Fruit fly (Drosophila melanogaster): ENCODE results near the gene Rpp20.

The Rpp20 gene

DNA sequence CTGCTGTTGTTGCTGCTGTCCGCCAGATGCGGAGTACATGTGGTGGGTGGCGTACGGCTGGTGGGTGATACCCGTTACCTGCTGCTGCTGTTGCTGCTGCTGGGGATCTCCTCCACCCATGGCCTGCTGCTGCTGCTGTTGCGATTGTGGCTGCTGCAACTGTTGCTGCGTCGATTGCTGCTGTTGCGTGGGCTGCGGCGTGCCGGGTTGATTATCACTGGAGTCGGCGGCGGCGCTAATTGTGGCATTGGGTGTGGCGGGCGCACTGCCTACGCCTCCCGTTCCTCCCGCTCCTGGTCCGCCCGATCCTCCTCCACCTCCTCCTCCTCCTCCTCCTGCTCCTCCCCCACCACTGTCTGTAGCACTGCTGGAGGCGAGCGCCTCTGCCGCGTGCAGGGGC, 37.6 kb downstream of the Rpp20 start:
- TF ChIP-seq CG11617 (GFP tag; optimal IDR thresholded peaks at IDR 0.05), result no peak
- TF ChIP-seq CG14711 (tag; optimal IDR thresholded peaks at IDR 0.05), result no peak
- TF ChIP-seq CG12768 (GFP tag; optimal IDR thresholded peaks at IDR 0.05), result no peak
- TF ChIP-seq pad (GFP tag; optimal IDR thresholded peaks at IDR 0.05), result no peak
- no peak for TF ChIP-seq cnc (optimal IDR thresholded peaks at IDR 0.05)
- no peak for TF ChIP-seq kay (GFP tag; ENCODE audit: borderline replicate concordance)
- TF ChIP-seq CG5204 (GFP tag; optimal IDR thresholded peaks at IDR 0.05), result no peak
- no peak for TF ChIP-seq toe (GFP tag; optimal IDR thresholded peaks at IDR 0.05)
- no peak for TF ChIP-seq Clk (GFP tag; optimal IDR thresholded peaks at IDR 0.05)
- no peak for TF ChIP-seq CG7045 (GFP tag; optimal IDR thresholded peaks at IDR 0.05)
- TF ChIP-seq Mnt (GFP tag; optimal IDR thresholded peaks at IDR 0.05), result no peak
- TF ChIP-seq CG1620 (GFP tag; optimal IDR thresholded peaks at IDR 0.05), result no peak
- TF ChIP-seq tj (GFP tag; optimal IDR thresholded peaks at IDR 0.05), result no peak

DNA sequence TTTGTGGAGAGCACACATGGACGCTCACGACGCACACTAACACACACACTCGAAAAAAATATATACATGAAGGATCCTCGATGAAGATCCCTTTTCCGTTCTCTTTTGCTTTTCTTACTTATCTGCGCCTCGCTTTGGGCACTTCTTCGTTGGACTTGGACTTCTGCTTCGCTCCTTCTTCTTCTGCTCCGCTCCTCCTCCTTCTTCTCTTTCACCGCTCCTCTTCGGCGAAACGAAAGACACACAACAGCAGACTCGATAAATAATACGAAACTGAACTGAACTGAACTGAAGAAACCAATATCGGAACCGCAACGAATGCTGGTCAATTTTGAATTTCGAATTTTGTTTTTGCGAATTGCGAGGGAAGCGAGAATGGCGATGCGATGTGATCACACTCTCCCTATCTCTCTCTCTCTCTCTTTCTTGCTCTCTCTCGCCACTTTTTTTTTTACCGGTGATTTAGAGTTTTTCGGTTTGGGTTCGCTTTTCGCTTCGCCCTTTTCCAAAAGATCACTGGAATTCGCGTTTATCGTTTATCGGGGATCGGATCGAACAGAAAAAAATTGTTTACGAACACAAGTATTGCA, 38.6 kb downstream of the Rpp20 start:
- no peak for TF ChIP-seq bab1 (GFP tag; optimal IDR thresholded peaks at IDR 0.05)
- TF ChIP-seq pad (GFP tag; optimal IDR thresholded peaks at IDR 0.05), result peak; percentile 23

dm6 chrX:19783457-19783856, 39.2 kb downstream of the Rpp20 start, which contains the start of gene zld:
zld (minus strand) TSS chrX:19783548.
- no peak for TF ChIP-seq Hr96 (GFP tag; optimal IDR thresholded peaks at IDR 0.05)
- TF ChIP-seq Mnt (GFP tag; optimal IDR thresholded peaks at IDR 0.05), result no peak
- TF ChIP-seq CG12768 (GFP tag; optimal IDR thresholded peaks at IDR 0.05), result no peak
- TF ChIP-seq kay (GFP tag; ENCODE audit: borderline replicate concordance), result no peak
- TF ChIP-seq ovo (GFP tag; optimal IDR thresholded peaks at IDR 0.05), result no peak
- TF ChIP-seq CG11617 (GFP tag; optimal IDR thresholded peaks at IDR 0.05), result no peak
- TF ChIP-seq tj (GFP tag; optimal IDR thresholded peaks at IDR 0.05), result no peak
- TF ChIP-seq cic (GFP tag; optimal IDR thresholded peaks at IDR 0.05), result no peak
- no peak for TF ChIP-seq CG5204 (GFP tag; optimal IDR thresholded peaks at IDR 0.05)
- no peak for TF ChIP-seq CG7101 (tag; optimal IDR thresholded peaks at IDR 0.05)

dm6 chrX:19784875-19785274, 40.6 kb downstream of the Rpp20 start:
- TF ChIP-seq CG7045 (GFP tag; optimal IDR thresholded peaks at IDR 0.05), result no peak
- TF ChIP-seq cic (GFP tag; optimal IDR thresholded peaks at IDR 0.05), result no peak
- TF ChIP-seq Crg-1 (GFP tag; optimal IDR thresholded peaks at IDR 0.05), result no peak
- TF ChIP-seq tj (GFP tag; optimal IDR thresholded peaks at IDR 0.05), result no peak
- TF ChIP-seq cnc (optimal IDR thresholded peaks at IDR 0.05), result no peak
- no peak for TF ChIP-seq CG5204 (GFP tag; optimal IDR thresholded peaks at IDR 0.05)
- TF ChIP-seq CG12768 (GFP tag; optimal IDR thresholded peaks at IDR 0.05), result no peak
- no peak for TF ChIP-seq bab1 (GFP tag; optimal IDR thresholded peaks at IDR 0.05)

DNA sequence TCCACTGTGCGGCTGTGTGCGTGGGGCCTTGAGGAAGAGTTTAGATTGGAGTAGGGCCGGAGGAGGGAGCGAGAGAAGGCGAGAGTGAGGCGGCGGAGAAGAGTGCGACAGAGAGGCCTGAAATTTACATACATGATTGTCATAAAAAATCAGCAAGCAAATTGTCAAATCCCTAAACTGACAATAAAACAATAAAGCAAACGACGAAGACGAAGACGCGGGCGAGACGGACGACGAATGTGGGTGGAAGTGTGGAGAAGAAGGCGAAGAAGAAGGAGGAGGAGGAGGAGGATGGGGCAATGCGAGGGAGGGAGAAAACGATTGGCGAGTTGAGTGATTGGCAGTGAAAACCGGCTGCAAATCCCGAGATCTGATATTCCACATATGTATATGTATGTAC, 41.2 kb downstream of the Rpp20 start:
- no peak for TF ChIP-seq CG11617 (GFP tag; optimal IDR thresholded peaks at IDR 0.05)
- TF ChIP-seq CG5204 (GFP tag; optimal IDR thresholded peaks at IDR 0.05), result no peak
- no peak for TF ChIP-seq Clk (GFP tag; optimal IDR thresholded peaks at IDR 0.05)
- no peak for TF ChIP-seq cnc (optimal IDR thresholded peaks at IDR 0.05)
- no peak for TF ChIP-seq CG12768 (GFP tag; optimal IDR thresholded peaks at IDR 0.05)
- TF ChIP-seq kay (GFP tag; ENCODE audit: borderline replicate concordance), result no peak

DNA sequence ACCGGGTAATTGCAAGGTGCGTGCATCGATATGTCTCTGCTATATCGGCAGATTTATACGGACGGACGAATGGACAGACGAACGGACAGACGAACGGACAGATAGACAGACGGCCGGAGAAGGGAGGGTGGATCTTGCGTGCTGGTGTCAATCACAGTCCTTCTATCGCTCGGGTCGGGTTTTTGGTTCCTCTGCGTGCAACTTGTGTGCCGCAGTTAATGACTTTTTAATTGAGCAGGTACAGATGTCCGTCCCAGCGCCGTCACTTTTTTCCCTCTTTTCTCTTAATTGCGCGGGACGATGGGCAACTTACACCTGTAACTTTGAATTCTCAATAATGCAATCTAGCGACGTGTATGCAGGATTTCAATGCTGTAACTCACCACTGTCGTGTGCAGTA, 42.6 kb downstream of the Rpp20 start:
- no peak for TF ChIP-seq Crg-1 (GFP tag; optimal IDR thresholded peaks at IDR 0.05)
- TF ChIP-seq CG1620 (GFP tag; optimal IDR thresholded peaks at IDR 0.05), result no peak
- TF ChIP-seq cic (GFP tag; optimal IDR thresholded peaks at IDR 0.05), result no peak
- TF ChIP-seq Mnt (GFP tag; optimal IDR thresholded peaks at IDR 0.05), result no peak
- no peak for TF ChIP-seq toe (GFP tag; optimal IDR thresholded peaks at IDR 0.05)
- TF ChIP-seq bab1 (GFP tag; optimal IDR thresholded peaks at IDR 0.05), result no peak
- no peak for TF ChIP-seq cnc (optimal IDR thresholded peaks at IDR 0.05)
- no peak for TF ChIP-seq CG14711 (tag; optimal IDR thresholded peaks at IDR 0.05)
- no peak for TF ChIP-seq CG33017 (tag; optimal IDR thresholded peaks at IDR 0.05)
- no peak for TF ChIP-seq Clk (GFP tag; optimal IDR thresholded peaks at IDR 0.05)
- TF ChIP-seq Hr96 (GFP tag; optimal IDR thresholded peaks at IDR 0.05), result no peak
- TF ChIP-seq kay (GFP tag; ENCODE audit: borderline replicate concordance), result no peak
- TF ChIP-seq tj (GFP tag; optimal IDR thresholded peaks at IDR 0.05), result no peak
- TF ChIP-seq CG11617 (GFP tag; optimal IDR thresholded peaks at IDR 0.05), result no peak
- TF ChIP-seq CG12768 (GFP tag; optimal IDR thresholded peaks at IDR 0.05), result no peak
- TF ChIP-seq ovo (GFP tag; optimal IDR thresholded peaks at IDR 0.05), result no peak
- TF ChIP-seq CG7101 (tag; optimal IDR thresholded peaks at IDR 0.05), result no peak

dm6 chrX:19787921-19788620, 43.8 kb downstream of the Rpp20 start:
- TF ChIP-seq tj (GFP tag; optimal IDR thresholded peaks at IDR 0.05) (no peak), cic (GFP tag; optimal IDR thresholded peaks at IDR 0.05) (no peak), CG7101 (tag; optimal IDR thresholded peaks at IDR 0.05) (no peak), CG14711 (tag; optimal IDR thresholded peaks at IDR 0.05) (no peak), CG1620 (GFP tag; optimal IDR thresholded peaks at IDR 0.05) (no peak)
